Fruit fly (Drosophila melanogaster) whole organism, embryonic: Measurements from ENCODE around the gene Sgs5bis.

Source experiments
- Ada2b ChIP-seq: fragments of 200-800 bp; sonication (Bioruptor generic); IDR thresholded peaks from 2 replicates; pipeline ENCODE4 v1.3.6; 2022; ENCODE audit warnings: missing biosample characterization, missing genetic modification characterization
- Bdp1 ChIP-seq: fragments of 200-800 bp; sonication (Bioruptor generic); optimal IDR thresholded peaks from 3 replicates; lab custom pipeline; 2016; ENCODE audit warnings: missing biosample characterization, missing genetic modification characterization
- Bgb ChIP-seq: fragments of 200-800 bp; sonication (Bioruptor generic); IDR thresholded peaks from 2 replicates; pipeline ENCODE4 v1.3.6; 2022; ENCODE audit warnings: missing biosample characterization, missing genetic modification characterization; ENCODE audit not compliant: partially characterized antibody
- CG13287 ChIP-seq: fragments of 200-800 bp; sonication (Bioruptor generic); IDR thresholded peaks from 2 replicates; pipeline ENCODE4 v1.3.6; 2022; ENCODE audit warnings: missing biosample characterization, missing genetic modification characterization; ENCODE audit not compliant: partially characterized antibody
- CG14860 ChIP-seq: fragments of 200-800 bp; sonication (Bioruptor generic); IDR thresholded peaks from 3 replicates; pipeline ENCODE4 v1.3.6; 2022; ENCODE audit warnings: missing biosample characterization, missing genetic modification characterization; ENCODE audit not compliant: partially characterized antibody
- CG16863 ChIP-seq: fragments of 200-800 bp; sonication (Bioruptor generic); optimal IDR thresholded peaks from 3 replicates; lab custom pipeline; 2016; ENCODE audit warnings: missing biosample characterization, missing genetic modification characterization
- CG1792 ChIP-seq: fragments of 200-800 bp; sonication (Bioruptor generic); optimal IDR thresholded peaks from 2 replicates; lab custom pipeline; 2016; ENCODE audit warnings: missing biosample characterization, missing genetic modification characterization
- CG34224 ChIP-seq: fragments of 200-800 bp; sonication (Bioruptor generic); IDR thresholded peaks from 3 replicates; pipeline ENCODE4 v1.3.6; 2022; ENCODE audit warnings: missing biosample characterization, missing genetic modification characterization; ENCODE audit not compliant: partially characterized antibody
- CG34376 ChIP-seq: fragments of 200-800 bp; sonication (Bioruptor generic); optimal IDR thresholded peaks from 2 replicates; lab custom pipeline; 2018; ENCODE audit warnings: missing biosample characterization, mild to moderate bottlenecking, missing genetic modification characterization
- CG4328 ChIP-seq: fragments of 200-800 bp; sonication (Bioruptor generic); optimal IDR thresholded peaks from 3 replicates; lab custom pipeline; 2017; ENCODE audit warnings: missing biosample characterization, missing genetic modification reagents, missing genetic modification characterization
- CG6813 ChIP-seq: fragments of 200-800 bp; sonication (Bioruptor generic); optimal IDR thresholded peaks from 2 replicates; lab custom pipeline; 2017; ENCODE audit warnings: missing biosample characterization, missing genetic modification characterization, mild to moderate bottlenecking, moderate library complexity, missing genetic modification reagents
- CG8388 ChIP-seq: fragments of 200-800 bp; sonication (Bioruptor generic); optimal IDR thresholded peaks from 2 replicates; lab custom pipeline; 2019; ENCODE audit warnings: missing biosample characterization, mild to moderate bottlenecking, missing genetic modification characterization, moderate library complexity
- CG8478 ChIP-seq: fragments of >200 bp; optimal IDR thresholded peaks from 2 replicates; lab custom pipeline; 2018
- CG9727 ChIP-seq: fragments of 200-800 bp; sonication (Bioruptor generic); optimal IDR thresholded peaks from 3 replicates; lab custom pipeline; 2017; ENCODE audit warnings: missing biosample characterization, mild to moderate bottlenecking, missing genetic modification characterization
- E2f1 ChIP-seq: fragments of 200-800 bp; sonication (Bioruptor generic); IDR thresholded peaks from 2 replicates; pipeline ENCODE4 v1.3.6; 2022; ENCODE audit warnings: missing biosample characterization, missing genetic modification characterization
- HLH3B ChIP-seq: fragments of 200-800 bp; sonication (Bioruptor generic); IDR thresholded peaks from 2 replicates; pipeline ENCODE4 v1.3.6; 2022; ENCODE audit warnings: missing biosample characterization, missing genetic modification characterization
- HLH4C ChIP-seq: fragments of 200-800 bp; sonication (Bioruptor generic); IDR thresholded peaks from 3 replicates; pipeline ENCODE4 v1.3.6; 2022; ENCODE audit warnings: missing biosample characterization, missing genetic modification characterization; ENCODE audit not compliant: partially characterized antibody
- Lim3 ChIP-seq: fragments of 200-800 bp; sonication (Bioruptor generic); IDR thresholded peaks from 2 replicates; pipeline ENCODE4 v1.3.6; 2022; ENCODE audit warnings: missing biosample characterization, missing genetic modification characterization
- Meics ChIP-seq: fragments of 200-800 bp; sonication (Bioruptor generic); optimal IDR thresholded peaks from 2 replicates; lab custom pipeline; 2017; ENCODE audit warnings: missing biosample characterization, mild to moderate bottlenecking, missing genetic modification characterization
- Opbp ChIP-seq: fragments of 200-800 bp; sonication (Bioruptor generic); IDR thresholded peaks from 3 replicates; pipeline ENCODE4 v1.3.6; 2022; ENCODE audit warnings: missing biosample characterization, missing genetic modification characterization; ENCODE audit not compliant: partially characterized antibody
- Scr ChIP-seq: fragments of 200-800 bp; sonication (Bioruptor generic); IDR thresholded peaks from 2 replicates; pipeline ENCODE4 v1.3.6; 2022; ENCODE audit warnings: missing biosample characterization, missing genetic modification characterization; ENCODE audit not compliant: partially characterized antibody
- Trl ChIP-seq, 3 experiments: fragments of >200 bp in 2 of 3; fragments of 200-800 bp in 1 of 3; sonication (Bioruptor generic) in 1 of 3; optimal IDR thresholded peaks; 2 replicates in 1 of 3; 3 replicates in 2 of 3; lab custom pipeline; 2016 to 2017; ENCODE audit warnings: missing biosample characterization in 1 of 3, missing genetic modification characterization in 1 of 3
- amos ChIP-seq: fragments of 200-800 bp; sonication (Bioruptor generic); IDR thresholded peaks from 2 replicates; pipeline ENCODE4 v1.3.6; 2022; ENCODE audit warnings: missing biosample characterization, missing genetic modification characterization; ENCODE audit not compliant: partially characterized antibody
- aop ChIP-seq: fragments of 200-800 bp; sonication (Bioruptor generic); IDR thresholded peaks from 2 replicates; pipeline ENCODE4 v1.3.6; 2022; ENCODE audit warnings: missing biosample characterization, missing genetic modification characterization
- bbx ChIP-seq: fragments of 200-800 bp; sonication (Bioruptor generic); IDR thresholded peaks from 2 replicates; pipeline ENCODE4 v1.3.6; 2022; ENCODE audit warnings: missing biosample characterization, missing genetic modification characterization; ENCODE audit not compliant: partially characterized antibody
- chinmo ChIP-seq: fragments of 200-800 bp; sonication (Bioruptor generic); IDR thresholded peaks from 4 replicates; pipeline ENCODE4 v1.3.6; 2022; ENCODE audit warnings: missing biosample characterization, missing genetic modification characterization; ENCODE audit not compliant: partially characterized antibody
- ems ChIP-seq: fragments of 200-800 bp; sonication (Bioruptor generic); optimal IDR thresholded peaks from 3 replicates; lab custom pipeline; 2016; ENCODE audit warnings: missing biosample characterization, missing genetic modification characterization
- exex ChIP-seq: fragments of 200-800 bp; sonication (Bioruptor generic); optimal IDR thresholded peaks from 4 replicates; lab custom pipeline; 2018; ENCODE audit warnings: missing biosample characterization, mild to moderate bottlenecking, missing genetic modification characterization, moderate library complexity
- ftz-f1 ChIP-seq: fragments of 200-800 bp; sonication (Bioruptor generic); optimal IDR thresholded peaks from 2 replicates; lab custom pipeline; 2016; ENCODE audit warnings: missing biosample characterization, missing genetic modification characterization
- grn ChIP-seq: fragments of 200-800 bp; sonication (Bioruptor generic); optimal IDR thresholded peaks from 3 replicates; lab custom pipeline; 2017; ENCODE audit warnings: missing biosample characterization, missing genetic modification characterization
- gsb ChIP-seq: fragments of 200-800 bp; sonication (Bioruptor generic); IDR thresholded peaks from 2 replicates; pipeline ENCODE4 v1.3.6; 2022; ENCODE audit warnings: missing biosample characterization, missing genetic modification characterization
- gt ChIP-seq: fragments of 200-800 bp; sonication (Bioruptor generic); IDR thresholded peaks from 2 replicates; pipeline ENCODE4 v1.3.6; 2022; ENCODE audit warnings: missing biosample characterization, missing genetic modification characterization
- knrl ChIP-seq: fragments of 200-800 bp; sonication (Bioruptor generic); IDR thresholded peaks from 3 replicates; pipeline ENCODE4 v1.3.6; 2022; ENCODE audit warnings: missing biosample characterization, missing genetic modification characterization; ENCODE audit not compliant: partially characterized antibody
- mirr ChIP-seq: fragments of 200-800 bp; sonication (Bioruptor generic); optimal IDR thresholded peaks from 3 replicates; lab custom pipeline; 2018; ENCODE audit warnings: missing biosample characterization, mild to moderate bottlenecking, missing genetic modification characterization
- mld ChIP-seq: fragments of 200-800 bp; sonication (Bioruptor generic); IDR thresholded peaks from 3 replicates; pipeline ENCODE4 v1.3.6; 2022; ENCODE audit warnings: missing biosample characterization, missing genetic modification characterization; ENCODE audit not compliant: partially characterized antibody
- sens ChIP-seq: fragments of 200-800 bp; sonication (Bioruptor generic); peaks from one replicate; lab custom pipeline; 2016; ENCODE audit warnings: missing biosample characterization, missing genetic modification characterization
- sna ChIP-seq: fragments of 200-800 bp; sonication (Bioruptor generic); IDR thresholded peaks from 2 replicates; pipeline ENCODE4 v1.3.6; 2022; ENCODE audit warnings: missing biosample characterization, missing genetic modification characterization; ENCODE audit not compliant: partially characterized antibody
- so ChIP-seq: fragments of 200-800 bp; sonication (Bioruptor generic); IDR thresholded peaks from 3 replicates; pipeline ENCODE4 v1.3.6; 2022; ENCODE audit warnings: missing biosample characterization, missing genetic modification characterization
- tgo ChIP-seq: fragments of 200-800 bp; sonication (Bioruptor generic); IDR thresholded peaks from 3 replicates; pipeline ENCODE4 v1.3.6; 2022; ENCODE audit warnings: missing biosample characterization, missing genetic modification characterization
- tna ChIP-seq: fragments of 200-800 bp; sonication (Bioruptor generic); IDR thresholded peaks from 2 replicates; pipeline ENCODE4 v1.3.6; 2022; ENCODE audit warnings: missing biosample characterization, missing genetic modification characterization; ENCODE audit not compliant: partially characterized antibody
- usp ChIP-seq: fragments of >200 bp; optimal IDR thresholded peaks from 2 replicates; lab custom pipeline; 2017; ENCODE audit warnings: missing biosample characterization, missing genetic modification characterization
- vnd ChIP-seq: fragments of 200-800 bp; sonication (Bioruptor generic); IDR thresholded peaks from 3 replicates; pipeline ENCODE4 v1.3.6; 2022; ENCODE audit warnings: missing biosample characterization, missing genetic modification characterization; ENCODE audit not compliant: partially characterized antibody
- zfh1 ChIP-seq: fragments of 200-800 bp; sonication (Bioruptor generic); IDR thresholded peaks from 3 replicates; pipeline ENCODE4 v1.3.6; 2022; ENCODE audit warnings: missing biosample characterization, missing genetic modification characterization

The Sgs5bis gene

DNA sequence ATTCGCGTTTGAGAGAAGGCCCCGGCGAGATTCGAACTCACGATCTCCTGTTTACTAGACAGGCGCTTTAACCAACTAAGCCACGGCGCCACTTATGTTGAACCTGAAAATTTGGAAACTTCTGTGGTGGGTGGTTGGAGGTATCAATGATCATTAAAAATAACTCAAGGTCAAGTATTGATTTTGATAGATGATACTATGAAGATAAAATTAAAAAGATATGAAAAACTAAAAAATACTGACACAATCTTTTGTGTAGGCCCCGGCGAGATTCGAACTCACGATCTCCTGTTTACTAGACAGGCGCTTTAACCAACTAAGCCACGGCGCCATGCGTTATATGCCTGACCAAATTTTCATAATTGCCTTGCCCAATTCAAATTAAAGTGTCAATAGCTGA, 30.4 kb downstream of the Sgs5bis start (continued):
- TF ChIP-seq Trl (optimal IDR thresholded peaks at IDR 0.05; lab: Kevin White, UChicago) = no peak
- TF ChIP-seq Trl (GFP tag; optimal IDR thresholded peaks at IDR 0.05; lab: Kevin White, UChicago) = no peak
- no peak for TF ChIP-seq CG6813
- TF ChIP-seq CG1792 (GFP tag; lab: Kevin White, UChicago) = no peak
- no peak for TF ChIP-seq Meics (GFP tag; lab: Kevin White, UChicago)
- TF ChIP-seq Bdp1 (GFP tag; lab: Kevin White, UChicago) = peak; percentile 99
- no peak for TF ChIP-seq CG8388 (GFP tag; lab: Kevin White, UChicago)
- peak; percentile 79 for TF ChIP-seq tna
- TF ChIP-seq zfh1 (GFP tag; lab: Robert Waterston, UW) = peak; percentile 26; the same call in 1 of the 3 replicates
- TF ChIP-seq so (GFP tag; lab: Robert Waterston, UW) = peak; percentile 84; the same call in 2 of the 3 replicates
- TF ChIP-seq CG4328 (GFP tag; lab: Kevin White, UChicago) = peak; percentile 0
- no peak for TF ChIP-seq CG8478 (lab: Kevin White, UChicago)
- peak; percentile 78; the same call in 2 of the 3 replicates for TF ChIP-seq Opbp (GFP tag; lab: Robert Waterston, UW)
- no peak for TF ChIP-seq HLH3B (GFP tag; lab: Robert Waterston, UW)
- no peak for TF ChIP-seq CG16863 (GFP tag; lab: Kevin White, UChicago)
- TF ChIP-seq CG13287 (GFP tag; lab: Robert Waterston, UW) = peak; percentile 55; the same call in 1 of the 2 replicates
- peak; percentile 71; the same call in 2 of the 3 replicates for TF ChIP-seq HLH4C
- TF ChIP-seq Scr (GFP tag; lab: Robert Waterston, UW) = peak; percentile 74
- TF ChIP-seq ftz-f1 = peak; percentile 31
- peak; percentile 81 for TF ChIP-seq mld (GFP tag; lab: Robert Waterston, UW)
- no peak for TF ChIP-seq ems (GFP tag; lab: Kevin White, UChicago)
- TF ChIP-seq sna (GFP tag; lab: Robert Waterston, UW) = peak; percentile 61; the same call in 1 of the 2 replicates
- peak; percentile 91 for TF ChIP-seq grn (GFP tag; lab: Kevin White, UChicago)
- TF ChIP-seq sens (GFP tag; lab: Kevin White, UChicago) = peak; percentile 82
- TF ChIP-seq amos (GFP tag; lab: Robert Waterston, UW) = peak; percentile 81
- no peak for TF ChIP-seq CG9727 (GFP tag; lab: Kevin White, UChicago)
- TF ChIP-seq aop (GFP tag; lab: Robert Waterston, UW) = 0 out of 2 replicates have a peak, but pooled peaks have one; percentile 21
- TF ChIP-seq Lim3 (GFP tag; lab: Robert Waterston, UW) = no peak
- TF ChIP-seq CG34376 = peak; percentile 79
- TF ChIP-seq chinmo = peak; percentile 56; the same call in 1 of the 4 replicates
- peak; percentile 85 for TF ChIP-seq bbx (GFP tag; lab: Robert Waterston, UW)
- no peak for TF ChIP-seq gsb
- TF ChIP-seq knrl (GFP tag; lab: Robert Waterston, UW) = peak; percentile 60; the same call in 1 of the 3 replicates
- TF ChIP-seq tgo (GFP tag; lab: Robert Waterston, UW) = no peak
- no peak for TF ChIP-seq mirr (GFP tag; lab: Kevin White, UChicago)
- peak; percentile 83 for TF ChIP-seq Bgb (GFP tag; lab: Robert Waterston, UW)
- TF ChIP-seq CG14860 (GFP tag; lab: Robert Waterston, UW) = peak; percentile 68
- peak; percentile 69 for TF ChIP-seq vnd (GFP tag; lab: Robert Waterston, UW)
- peak; percentile 29; the same call in 2 of the 3 replicates for TF ChIP-seq CG34224 (GFP tag; lab: Robert Waterston, UW)
- TF ChIP-seq exex (tag; lab: Kevin White, UChicago) = peak; percentile 59
- no peak for TF ChIP-seq usp (GFP tag; lab: Kevin White, UChicago)
- no peak for TF ChIP-seq Ada2b (GFP tag; lab: Robert Waterston, UW)
- no peak for TF ChIP-seq gt (GFP tag; lab: Robert Waterston, UW)
- no peak for TF ChIP-seq E2f1 (GFP tag; lab: Robert Waterston, UW)
